Fruit fly (Drosophila melanogaster): Measurements from ENCODE around the gene tai.

Gene tai

dm6 chr2L:9140945-9141440, 25.6 kb upstream of the tai start:
- TF ChIP-seq EcR (GFP tag; optimal IDR thresholded peaks at IDR 0.05) (no peak), psq (optimal IDR thresholded peaks at IDR 0.05) (no peak), CG8478 (optimal IDR thresholded peaks at IDR 0.05) (no peak), pan (optimal IDR thresholded peaks at IDR 0.05) (no peak), usp (GFP tag; optimal IDR thresholded peaks at IDR 0.05) (no peak), Dll (optimal IDR thresholded peaks at IDR 0.05) (no peak)

- TF ChIP-seq pan (optimal IDR thresholded peaks at IDR 0.05) (no peak), EcR (GFP tag; optimal IDR thresholded peaks at IDR 0.05) (no peak), Dll (optimal IDR thresholded peaks at IDR 0.05) (no peak), CG8478 (optimal IDR thresholded peaks at IDR 0.05) (no peak), usp (GFP tag; optimal IDR thresholded peaks at IDR 0.05) (no peak), psq (optimal IDR thresholded peaks at IDR 0.05) (no peak)
Measured at dm6 chr2L:9145761-9146160, 20.8 kb upstream of the tai start.

DNA sequence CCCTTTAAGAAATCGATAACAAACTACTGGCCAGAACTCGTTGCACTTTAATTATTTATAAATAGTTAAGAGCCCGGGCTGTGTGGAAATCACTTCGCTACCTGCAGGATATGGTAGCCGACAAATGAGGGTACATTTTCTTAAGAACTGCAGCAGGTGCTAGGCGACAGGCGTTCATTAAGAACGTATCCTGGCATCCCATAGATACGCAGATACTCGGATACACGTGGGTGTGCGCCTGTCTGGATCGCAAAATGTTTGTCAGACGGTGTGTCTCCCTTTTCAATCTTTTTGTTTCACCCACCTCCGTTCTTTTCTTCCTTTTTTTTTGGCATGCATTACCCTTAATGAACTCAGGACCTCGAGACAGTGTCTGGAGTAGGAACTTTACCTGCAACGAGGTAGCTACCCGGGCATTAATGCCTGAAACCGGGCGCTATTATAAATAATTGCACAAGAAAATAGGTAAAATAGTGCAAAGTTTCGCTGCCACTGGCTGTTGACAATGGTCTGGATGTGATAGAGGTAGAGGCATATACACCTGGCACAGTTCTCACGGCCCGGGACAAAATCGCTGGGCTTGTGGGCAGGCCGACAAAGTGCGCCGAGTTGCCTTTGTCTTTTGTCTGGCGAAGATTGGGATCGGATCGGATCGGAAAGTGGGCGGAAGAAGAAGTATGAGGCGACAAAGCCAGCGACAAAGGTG, 20.2 kb upstream of the tai start:
- TF ChIP-seq Dll (optimal IDR thresholded peaks at IDR 0.05) (no peak), CG8478 (optimal IDR thresholded peaks at IDR 0.05) (no peak), EcR (GFP tag; optimal IDR thresholded peaks at IDR 0.05) (no peak), psq (optimal IDR thresholded peaks at IDR 0.05) (no peak), usp (GFP tag; optimal IDR thresholded peaks at IDR 0.05) (no peak), pan (optimal IDR thresholded peaks at IDR 0.05) (no peak)

DNA sequence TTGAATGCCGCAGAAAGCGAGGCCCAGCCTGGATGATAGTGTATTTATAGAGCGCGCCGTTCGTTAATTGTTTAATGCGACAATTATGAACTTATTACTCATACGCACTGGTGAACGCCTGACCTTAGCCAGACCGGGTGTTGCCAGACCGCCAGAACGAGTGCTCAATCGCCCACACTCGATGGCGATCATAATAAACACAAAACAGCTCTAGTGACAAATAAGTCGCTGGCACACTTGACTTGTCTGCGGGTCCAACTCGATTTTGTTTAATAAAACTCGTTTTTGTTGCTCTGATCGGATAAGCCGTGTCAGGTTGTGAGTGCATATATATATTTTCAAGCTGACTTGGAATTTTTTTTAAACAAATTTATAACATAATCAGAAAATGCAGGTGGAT, 18.4 kb upstream of the tai start:
- no peak for TF ChIP-seq pan (optimal IDR thresholded peaks at IDR 0.05)
- no peak for TF ChIP-seq EcR (GFP tag; optimal IDR thresholded peaks at IDR 0.05)
- no peak for TF ChIP-seq psq (optimal IDR thresholded peaks at IDR 0.05)
- no peak for TF ChIP-seq CG8478 (optimal IDR thresholded peaks at IDR 0.05)

- no peak for TF ChIP-seq psq (optimal IDR thresholded peaks at IDR 0.05)
- no peak for TF ChIP-seq Dll (optimal IDR thresholded peaks at IDR 0.05)
- TF ChIP-seq CG8478 (optimal IDR thresholded peaks at IDR 0.05), result no peak
- no peak for TF ChIP-seq usp (GFP tag; optimal IDR thresholded peaks at IDR 0.05)
- no peak for TF ChIP-seq EcR (GFP tag; optimal IDR thresholded peaks at IDR 0.05)
- no peak for TF ChIP-seq pan (optimal IDR thresholded peaks at IDR 0.05)
Measured at dm6 chr2L:9149426-9149825, 17.2 kb upstream of the tai start.

DNA sequence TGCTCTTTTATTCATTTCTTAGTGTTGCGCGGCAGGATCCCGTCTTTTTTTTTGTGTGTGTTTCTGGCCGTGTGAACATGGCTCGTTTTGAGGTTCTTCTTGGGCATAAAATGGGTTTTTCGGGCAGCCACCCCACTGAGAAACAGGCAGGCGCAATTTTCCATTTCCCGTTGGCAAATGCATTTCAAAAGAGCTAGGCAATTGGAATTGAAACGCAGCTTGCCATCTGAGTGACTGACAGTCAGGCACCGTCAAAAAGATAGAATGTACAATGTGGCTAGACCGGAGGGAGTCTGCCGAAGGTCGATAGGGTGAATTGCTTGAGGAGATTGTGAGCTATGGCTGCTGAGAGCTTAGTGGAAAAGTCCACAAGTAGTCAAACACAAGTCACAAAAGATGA, 16.5 kb upstream of the tai start:
- TF ChIP-seq CG8478 (optimal IDR thresholded peaks at IDR 0.05), result no peak
- TF ChIP-seq pan (optimal IDR thresholded peaks at IDR 0.05), result no peak
- TF ChIP-seq Dll (optimal IDR thresholded peaks at IDR 0.05), result no peak
- TF ChIP-seq usp (GFP tag; optimal IDR thresholded peaks at IDR 0.05), result no peak
- no peak for TF ChIP-seq psq (optimal IDR thresholded peaks at IDR 0.05)
- no peak for TF ChIP-seq EcR (GFP tag; optimal IDR thresholded peaks at IDR 0.05)

dm6 chr2L:9150805-9151204, 15.8 kb upstream of the tai start:
- TF ChIP-seq psq (optimal IDR thresholded peaks at IDR 0.05) (no peak), pan (optimal IDR thresholded peaks at IDR 0.05) (no peak), EcR (GFP tag; optimal IDR thresholded peaks at IDR 0.05) (no peak), usp (GFP tag; optimal IDR thresholded peaks at IDR 0.05) (no peak), CG8478 (optimal IDR thresholded peaks at IDR 0.05) (no peak), Dll (optimal IDR thresholded peaks at IDR 0.05) (no peak)

DNA sequence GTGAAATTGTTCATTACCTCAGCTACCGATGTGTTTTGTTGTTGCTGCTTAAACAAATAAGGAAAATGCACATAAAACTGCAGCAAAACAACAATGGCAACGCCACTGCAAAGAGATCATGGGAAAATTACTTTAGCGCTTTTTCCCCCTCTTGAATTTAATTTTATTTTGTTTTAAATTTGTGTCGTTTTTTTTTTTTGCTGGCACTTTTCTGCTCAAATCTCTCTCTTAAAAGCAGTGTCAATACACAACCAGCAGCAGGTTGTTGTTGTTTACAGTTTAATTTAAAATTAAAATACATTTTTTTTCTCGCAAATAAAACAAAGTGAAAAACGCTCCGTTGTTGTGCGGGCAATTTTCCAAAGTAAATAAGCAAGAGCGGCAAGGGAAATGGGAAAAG, 8.8 kb upstream of the tai start:
- no peak for TF ChIP-seq usp (GFP tag; optimal IDR thresholded peaks at IDR 0.05)
- TF ChIP-seq EcR (GFP tag; optimal IDR thresholded peaks at IDR 0.05), result no peak
- TF ChIP-seq psq (optimal IDR thresholded peaks at IDR 0.05), result no peak
- TF ChIP-seq Dll (optimal IDR thresholded peaks at IDR 0.05), result no peak
- no peak for TF ChIP-seq CG8478 (optimal IDR thresholded peaks at IDR 0.05)
- TF ChIP-seq pan (optimal IDR thresholded peaks at IDR 0.05), result no peak

dm6 chr2L:9158341-9158740, 8.2 kb upstream of the tai start:
- TF ChIP-seq pan (optimal IDR thresholded peaks at IDR 0.05), result no peak
- no peak for TF ChIP-seq psq (optimal IDR thresholded peaks at IDR 0.05)
- TF ChIP-seq Dll (optimal IDR thresholded peaks at IDR 0.05), result no peak
- TF ChIP-seq CG8478 (optimal IDR thresholded peaks at IDR 0.05), result no peak
- no peak for TF ChIP-seq usp (GFP tag; optimal IDR thresholded peaks at IDR 0.05)
- no peak for TF ChIP-seq EcR (GFP tag; optimal IDR thresholded peaks at IDR 0.05)

dm6 chr2L:9160090-9160489, 6.5 kb upstream of the tai start:
- TF ChIP-seq usp (GFP tag; optimal IDR thresholded peaks at IDR 0.05) (no peak), EcR (GFP tag; optimal IDR thresholded peaks at IDR 0.05) (no peak), psq (optimal IDR thresholded peaks at IDR 0.05) (no peak), Dll (optimal IDR thresholded peaks at IDR 0.05) (no peak), CG8478 (optimal IDR thresholded peaks at IDR 0.05) (no peak), pan (optimal IDR thresholded peaks at IDR 0.05) (no peak)

DNA sequence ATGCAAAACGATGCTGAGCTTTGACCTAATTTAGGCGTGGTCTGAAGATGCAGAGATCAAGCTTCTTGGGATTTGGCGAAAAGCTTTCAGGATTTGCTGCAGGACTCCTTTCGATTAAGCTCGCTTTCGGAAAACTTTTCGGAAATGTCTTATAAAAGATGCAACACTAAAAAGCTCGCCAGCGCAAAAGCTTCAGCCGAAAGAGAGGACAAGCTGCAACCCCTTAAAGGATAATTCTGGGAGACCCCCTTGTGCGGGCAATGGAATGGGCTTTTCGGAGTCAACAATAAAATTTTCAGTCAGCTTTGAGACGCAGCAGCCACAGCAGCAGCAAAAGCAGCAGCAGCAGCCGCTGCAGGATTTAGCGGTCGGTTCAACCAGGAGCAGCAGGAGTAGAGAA, 2.6 kb upstream of the tai start, which contains the start of gene CG13108:
Gene CG13108 (plus strand): TSS at position 301 of the 400 bp plus-strand sequence.
- TF ChIP-seq usp (GFP tag; optimal IDR thresholded peaks at IDR 0.05) (no peak), Dll (optimal IDR thresholded peaks at IDR 0.05) (no peak), pan (optimal IDR thresholded peaks at IDR 0.05) (no peak), EcR (GFP tag; optimal IDR thresholded peaks at IDR 0.05) (no peak), psq (optimal IDR thresholded peaks at IDR 0.05) (no peak), CG8478 (optimal IDR thresholded peaks at IDR 0.05) (no peak)

dm6 chr2L:9164797-9165196, 1.8 kb upstream of the tai start:
- TF ChIP-seq CG8478 (optimal IDR thresholded peaks at IDR 0.05), result no peak
- no peak for TF ChIP-seq psq (optimal IDR thresholded peaks at IDR 0.05)
- no peak for TF ChIP-seq usp (GFP tag; optimal IDR thresholded peaks at IDR 0.05)

dm6 chr2L:9167001-9167400, 423 bp downstream of the tai start:
- TF ChIP-seq CG8478 (optimal IDR thresholded peaks at IDR 0.05), result no peak

Data from whole organism.